Fruit fly (Drosophila melanogaster) whole organism, embryonic: ENCODE results near the gene Pph13.

Source experiments
- Asciz ChIP-seq: fragments of 200-800 bp; sonication (Bioruptor generic); optimal IDR thresholded peaks from 2 replicates; lab custom pipeline; 2017; ENCODE audit warnings: missing biosample characterization, mild to moderate bottlenecking, missing genetic modification characterization, missing genetic modification reagents
- CG10462 ChIP-seq: fragments of 200-800 bp; sonication (Bioruptor generic); optimal IDR thresholded peaks from 2 replicates; lab custom pipeline; 2016; ENCODE audit warnings: missing biosample characterization, missing genetic modification characterization
- CG11504 ChIP-seq: fragments of 200-800 bp; sonication (Bioruptor generic); optimal IDR thresholded peaks from 3 replicates; lab custom pipeline; 2019; ENCODE audit warnings: missing biosample characterization, mild to moderate bottlenecking, missing genetic modification characterization, moderate library complexity
- CG11695 ChIP-seq: fragments of 200-800 bp; sonication (Bioruptor generic); IDR thresholded peaks from 3 replicates; pipeline ENCODE4 v1.3.6; 2022; ENCODE audit warnings: missing biosample characterization, missing genetic modification characterization
- CG12744 ChIP-seq: fragments of 200-800 bp; sonication (Bioruptor generic); optimal IDR thresholded peaks from 2 replicates; lab custom pipeline; 2016; ENCODE audit warnings: missing biosample characterization, missing genetic modification characterization
- CG12942 ChIP-seq: fragments of 200-800 bp; sonication (Bioruptor generic); optimal IDR thresholded peaks from 3 replicates; lab custom pipeline; 2016; ENCODE audit warnings: missing biosample characterization, missing genetic modification characterization
- CG13424 ChIP-seq: fragments of 200-800 bp; sonication (Bioruptor generic); optimal IDR thresholded peaks from 2 replicates; lab custom pipeline; 2019; ENCODE audit warnings: missing biosample characterization, mild to moderate bottlenecking, missing genetic modification characterization, moderate library complexity
- CG14014 ChIP-seq: fragments of 200-800 bp; sonication (Bioruptor generic); IDR thresholded peaks from 2 replicates; pipeline ENCODE4 v1.3.6; 2022; ENCODE audit warnings: missing biosample characterization, missing genetic modification characterization
- CG14710 ChIP-seq: fragments of 200-800 bp; sonication (Bioruptor generic); optimal IDR thresholded peaks from 3 replicates; lab custom pipeline; 2019; ENCODE audit warnings: missing biosample characterization, mild to moderate bottlenecking, missing genetic modification characterization, moderate library complexity
- CG2712 ChIP-seq: fragments of 200-800 bp; optimal IDR thresholded peaks from 3 replicates; lab custom pipeline; 2019; ENCODE audit warnings: missing biosample characterization, mild to moderate bottlenecking, missing genetic modification characterization, moderate library complexity
- CG32772 ChIP-seq: fragments of 200-800 bp; sonication (Bioruptor generic); IDR thresholded peaks from 2 replicates; pipeline ENCODE4 v1.3.6; 2022; ENCODE audit warnings: missing biosample characterization, missing genetic modification characterization
- CG33213 ChIP-seq: fragments of 200-800 bp; sonication (Bioruptor generic); optimal IDR thresholded peaks from 3 replicates; lab custom pipeline; 2016; ENCODE audit warnings: missing biosample characterization, missing genetic modification characterization
- CG3407 ChIP-seq: fragments of 200-800 bp; sonication (Bioruptor generic); optimal IDR thresholded peaks from 2 replicates; lab custom pipeline; 2018; ENCODE audit warnings: missing biosample characterization, mild to moderate bottlenecking, missing genetic modification characterization
- CG34376 ChIP-seq: fragments of 200-800 bp; sonication (Bioruptor generic); optimal IDR thresholded peaks from 2 replicates; lab custom pipeline; 2018; ENCODE audit warnings: missing biosample characterization, mild to moderate bottlenecking, missing genetic modification characterization
- CG3847 ChIP-seq: fragments of 200-800 bp; sonication (Bioruptor generic); IDR thresholded peaks from 2 replicates; pipeline ENCODE4 v1.3.6; 2022; ENCODE audit warnings: missing biosample characterization, missing genetic modification characterization
- CG7745 ChIP-seq: fragments of 200-800 bp; sonication (Bioruptor generic); optimal IDR thresholded peaks from 2 replicates; lab custom pipeline; 2018; ENCODE audit warnings: missing biosample characterization, mild to moderate bottlenecking, missing genetic modification characterization, moderate library complexity
- CG8924 ChIP-seq: fragments of 200-800 bp; optimal IDR thresholded peaks from 3 replicates; lab custom pipeline; 2019; ENCODE audit warnings: missing biosample characterization, mild to moderate bottlenecking, missing genetic modification characterization, moderate library complexity
- Dip3 ChIP-seq: fragments of 200-800 bp; sonication (Bioruptor generic); optimal IDR thresholded peaks from 3 replicates; lab custom pipeline; 2016; ENCODE audit warnings: missing biosample characterization, missing genetic modification characterization
- Doc2 ChIP-seq: fragments of 200-800 bp; sonication (Bioruptor generic); IDR thresholded peaks from 2 replicates; pipeline ENCODE4 v1.3.6; 2022; ENCODE audit warnings: missing biosample characterization, missing genetic modification characterization
- HmgZ ChIP-seq: fragments of 200-800 bp; sonication (Bioruptor generic); optimal IDR thresholded peaks from 2 replicates; lab custom pipeline; 2018; ENCODE audit warnings: missing biosample characterization, mild to moderate bottlenecking, missing genetic modification characterization
- Hmx ChIP-seq: fragments of 200-800 bp; sonication (Bioruptor generic); optimal IDR thresholded peaks from 2 replicates; lab custom pipeline; 2016; ENCODE audit warnings: missing biosample characterization, missing genetic modification characterization
- Hr3 ChIP-seq: fragments of 200-800 bp; sonication (Bioruptor generic); optimal IDR thresholded peaks from 3 replicates; lab custom pipeline; 2016; ENCODE audit warnings: missing biosample characterization, missing genetic modification characterization
- Jarid2 ChIP-seq: fragments of 200-800 bp; sonication (Bioruptor generic); optimal IDR thresholded peaks from 3 replicates; lab custom pipeline; 2017; ENCODE audit warnings: mild to moderate bottlenecking, missing biosample characterization, missing genetic modification reagents, missing genetic modification characterization
- Lhr ChIP-seq: fragments of 200-800 bp; sonication (Bioruptor generic); optimal IDR thresholded peaks from 3 replicates; lab custom pipeline; 2017; ENCODE audit warnings: mild to moderate bottlenecking, missing biosample characterization, missing genetic modification reagents, missing genetic modification characterization
- MESR4 ChIP-seq: fragments of 200-800 bp; sonication (Bioruptor generic); optimal IDR thresholded peaks from 2 replicates; lab custom pipeline; 2018; ENCODE audit warnings: missing biosample characterization, mild to moderate bottlenecking, missing genetic modification characterization, moderate library complexity
- MTF-1 ChIP-seq: fragments of 200-800 bp; sonication (Bioruptor generic); optimal IDR thresholded peaks from 2 replicates; lab custom pipeline; 2018; ENCODE audit warnings: missing biosample characterization, mild to moderate bottlenecking, missing genetic modification characterization, borderline replicate concordance
- Myb ChIP-seq: fragments of 200-800 bp; sonication (Bioruptor generic); optimal IDR thresholded peaks from 2 replicates; lab custom pipeline; 2016; ENCODE audit warnings: missing biosample characterization, missing genetic modification characterization
- Nf-YA ChIP-seq: fragments of 200-800 bp; sonication (Bioruptor generic); IDR thresholded peaks from 2 replicates; pipeline ENCODE4 v1.3.6; 2022; ENCODE audit warnings: missing biosample characterization, missing genetic modification characterization
- PHDP ChIP-seq: fragments of 200-800 bp; sonication (Bioruptor generic); optimal IDR thresholded peaks from 3 replicates; lab custom pipeline; 2018; ENCODE audit warnings: missing biosample characterization, mild to moderate bottlenecking, missing genetic modification characterization, moderate library complexity
- Pdp1 ChIP-seq, 2 experiments: fragments of 200-800 bp; sonication (Bioruptor generic); optimal IDR thresholded peaks; 3 replicates each; lab custom pipeline; 2016; ENCODE audit warnings: missing biosample characterization in 2 of 2, missing genetic modification characterization in 2 of 2, mild to moderate bottlenecking in 1 of 2, moderate library complexity in 1 of 2
- ab ChIP-seq: fragments of 200-800 bp; sonication (Bioruptor generic); optimal IDR thresholded peaks from 2 replicates; lab custom pipeline; 2016; ENCODE audit warnings: missing biosample characterization, missing genetic modification characterization
- ase ChIP-seq: fragments of 200-800 bp; sonication (Bioruptor generic); IDR thresholded peaks from 3 replicates; pipeline ENCODE4 v1.3.6; 2022; ENCODE audit warnings: missing biosample characterization, missing genetic modification characterization
- ash1 ChIP-seq: fragments of 200-800 bp; sonication (Bioruptor generic); optimal IDR thresholded peaks from 2 replicates; lab custom pipeline; 2018; ENCODE audit warnings: missing biosample characterization, mild to moderate bottlenecking, missing genetic modification characterization
- dati ChIP-seq: fragments of 200-800 bp; sonication (Bioruptor generic); IDR thresholded peaks from 2 replicates; pipeline ENCODE4 v1.3.6; 2022; ENCODE audit warnings: missing biosample characterization, missing genetic modification characterization
- dpn ChIP-seq, 2 experiments: fragments of 200-800 bp; sonication (Bioruptor generic); optimal IDR thresholded peaks; 3 replicates each; lab custom pipeline; 2016; ENCODE audit warnings: missing biosample characterization in 2 of 2, missing genetic modification characterization in 2 of 2
- ftz-f1 ChIP-seq: fragments of 200-800 bp; sonication (Bioruptor generic); optimal IDR thresholded peaks from 2 replicates; lab custom pipeline; 2016; ENCODE audit warnings: missing biosample characterization, missing genetic modification characterization
- fu2 ChIP-seq: fragments of 200-800 bp; sonication (Bioruptor generic); optimal IDR thresholded peaks from 2 replicates; lab custom pipeline; 2016; ENCODE audit warnings: missing biosample characterization, missing genetic modification characterization
- oc ChIP-seq: fragments of 200-800 bp; sonication (Bioruptor generic); optimal IDR thresholded peaks from 2 replicates; lab custom pipeline; 2018; ENCODE audit warnings: missing biosample characterization, mild to moderate bottlenecking, missing genetic modification characterization, moderate library complexity
- onecut ChIP-seq: fragments of 200-800 bp; sonication (Bioruptor generic); IDR thresholded peaks from 2 replicates; pipeline ENCODE4 v1.3.6; 2022; ENCODE audit warnings: missing biosample characterization, missing genetic modification characterization
- prd ChIP-seq, 3 experiments: fragments of >200 bp in 2 of 3; fragments of 200-800 bp in 1 of 3; sonication (Bioruptor generic) in 1 of 3; optimal IDR thresholded peaks in 2 of 3; IDR thresholded peaks in 1 of 3; 2 replicates in 2 of 3; 3 replicates in 1 of 3; pipeline versions ENCODE4 v1.3.6 to Lab custom; 2017 to 2022; ENCODE audit warnings: missing biosample characterization in 1 of 3, missing genetic modification characterization in 1 of 3
- pum ChIP-seq: fragments of 200-800 bp; sonication (Bioruptor generic); optimal IDR thresholded peaks from 2 replicates; lab custom pipeline; 2016; ENCODE audit warnings: missing biosample characterization, missing genetic modification characterization
- ranshi ChIP-seq: fragments of 200-800 bp; sonication (Bioruptor generic); IDR thresholded peaks from 2 replicates; pipeline ENCODE4 v1.3.6; 2022; ENCODE audit warnings: missing biosample characterization, missing genetic modification characterization
- repo ChIP-seq: fragments of 200-800 bp; sonication (Bioruptor generic); optimal IDR thresholded peaks from 2 replicates; lab custom pipeline; 2016; ENCODE audit warnings: missing biosample characterization, missing genetic modification characterization
- ro ChIP-seq: fragments of 200-800 bp; sonication (Bioruptor generic); IDR thresholded peaks from 2 replicates; pipeline ENCODE4 v1.3.6; 2022; ENCODE audit warnings: missing biosample characterization, missing genetic modification characterization
- schlank ChIP-seq: fragments of 200-800 bp; sonication (Bioruptor generic); optimal IDR thresholded peaks from 2 replicates; lab custom pipeline; 2018; ENCODE audit warnings: missing biosample characterization, mild to moderate bottlenecking, missing genetic modification characterization
- sna ChIP-seq: fragments of 200-800 bp; sonication (Bioruptor generic); IDR thresholded peaks from 2 replicates; pipeline ENCODE4 v1.3.6; 2022; ENCODE audit warnings: missing biosample characterization, missing genetic modification characterization; ENCODE audit not compliant: partially characterized antibody
- stwl ChIP-seq: fragments of 200-800 bp; sonication (Bioruptor generic); optimal IDR thresholded peaks from 3 replicates; lab custom pipeline; 2018; ENCODE audit warnings: missing biosample characterization, mild to moderate bottlenecking, missing genetic modification characterization, moderate library complexity
- tap ChIP-seq: fragments of 200-800 bp; optimal IDR thresholded peaks from 3 replicates; lab custom pipeline; 2019; ENCODE audit warnings: missing biosample characterization, mild to moderate bottlenecking, missing genetic modification characterization, moderate library complexity
- twi ChIP-seq: fragments of 200-800 bp; optimal IDR thresholded peaks from 2 replicates; lab custom pipeline; 2019; ENCODE audit warnings: missing biosample characterization, mild to moderate bottlenecking, missing genetic modification characterization, moderate library complexity
- usp ChIP-seq: fragments of >200 bp; optimal IDR thresholded peaks from 2 replicates; lab custom pipeline; 2017; ENCODE audit warnings: missing biosample characterization, missing genetic modification characterization

Gene Pph13

dm6 chr2L:602439-602879 lies 25.2 kb downstream of the Pph13 start, which contains the start of gene CG13689 (continued):
- no peak for TF ChIP-seq CG7745 (tag; lab: Kevin White, UChicago)
- TF ChIP-seq Myb (GFP tag; lab: Kevin White, UChicago), result no peak
- peak; percentile 63 for TF ChIP-seq CG3847 (GFP tag; lab: Robert Waterston, UW)
- no peak for TF ChIP-seq ftz-f1 (GFP tag; lab: Kevin White, UChicago)
- peak; percentile 74 for TF ChIP-seq CG2712 (tag; lab: Kevin White, UChicago)
- TF ChIP-seq CG33213 (GFP tag; lab: Kevin White, UChicago), result peak; percentile 24
- TF ChIP-seq Asciz, result peak; percentile 0
- peak; percentile 41; the same call in 1 of the 2 replicates for TF ChIP-seq CG14014
- TF ChIP-seq pum, result peak; percentile 35
- no peak for TF ChIP-seq ab (GFP tag; lab: Kevin White, UChicago)
- 0 out of 2 replicates have a peak, but pooled peaks have one; percentile 8 for TF ChIP-seq ranshi
- TF ChIP-seq twi (tag; lab: Kevin White, UChicago), result peak; percentile 37
- peak; percentile 0 for TF ChIP-seq CG12942
- no peak for TF ChIP-seq CG12744
- peak; percentile 69 for TF ChIP-seq CG14710 (tag; lab: Kevin White, UChicago)
- TF ChIP-seq ro (GFP tag; lab: Robert Waterston, UW), result 0 out of 2 replicates have a peak, but pooled peaks have one; percentile 15
- peak; percentile 59 for TF ChIP-seq CG11504
- TF ChIP-seq HmgZ, result peak; percentile 40
- peak; percentile 55 for TF ChIP-seq onecut (GFP tag; lab: Robert Waterston, UW)
- no peak for TF ChIP-seq PHDP (tag; lab: Kevin White, UChicago)
- no peak for TF ChIP-seq Nf-YA (GFP tag; lab: Robert Waterston, UW)
- TF ChIP-seq CG13424 (tag; lab: Kevin White, UChicago), result peak; percentile 39
- no peak for TF ChIP-seq dati (GFP tag; lab: Robert Waterston, UW)
- no peak for TF ChIP-seq prd (optimal IDR thresholded peaks at IDR 0.05; lab: Kevin White, UChicago)
- peak; percentile 61; the same call in 2 of the 3 replicates for TF ChIP-seq prd (GFP tag; IDR thresholded peaks at IDR 0.05; lab: Robert Waterston, UW)
- TF ChIP-seq CG11695 (GFP tag; lab: Robert Waterston, UW), result no peak
- peak; percentile 2 to 67 for TF ChIP-seq dpn (GFP tag; optimal IDR thresholded peaks at IDR 0.05; lab: Kevin White, UChicago)
- TF ChIP-seq CG10462 (GFP tag; lab: Kevin White, UChicago), result peak; percentile 9
- TF ChIP-seq ase (GFP tag; lab: Robert Waterston, UW), result peak; percentile 48; the same call in 1 of the 3 replicates
- TF ChIP-seq Lhr (GFP tag; lab: Kevin White, UChicago), result peak; percentile 78
- TF ChIP-seq CG32772 (GFP tag; lab: Robert Waterston, UW), result peak; percentile 51; the same call in 1 of the 2 replicates
- peak in 1 of 2 experiments; percentile 29 for TF ChIP-seq Pdp1 (GFP tag; optimal IDR thresholded peaks at IDR 0.05; lab: Kevin White, UChicago)
- peak; percentile 82 for TF ChIP-seq stwl
- TF ChIP-seq CG34376, result no peak
- TF ChIP-seq Dip3, result peak; percentile 13
- TF ChIP-seq repo (GFP tag; lab: Kevin White, UChicago), result no peak
- TF ChIP-seq Doc2 (GFP tag; lab: Robert Waterston, UW), result no peak
- TF ChIP-seq Hr3 (GFP tag; lab: Kevin White, UChicago), result peak; percentile 67
- TF ChIP-seq ash1 (GFP tag; lab: Kevin White, UChicago), result no peak
- peak; percentile 17 for TF ChIP-seq CG3407 (GFP tag; lab: Kevin White, UChicago)
- no peak for TF ChIP-seq schlank (tag; lab: Kevin White, UChicago)
- no peak for TF ChIP-seq usp (GFP tag; lab: Kevin White, UChicago)
- peak; percentile 45 for TF ChIP-seq Jarid2 (GFP tag; lab: Kevin White, UChicago)
- peak; percentile 53 for TF ChIP-seq CG8924 (tag; lab: Kevin White, UChicago)
- peak; percentile 38 for TF ChIP-seq Hmx (GFP tag; lab: Kevin White, UChicago)
- TF ChIP-seq MTF-1 (GFP tag; lab: Kevin White, UChicago), result peak; percentile 39
- peak; percentile 35 for TF ChIP-seq MESR4 (GFP tag; lab: Kevin White, UChicago)
- TF ChIP-seq sna, result no peak; the same call in 1 of the 2 replicates
- TF ChIP-seq fu2 (GFP tag; lab: Kevin White, UChicago), result peak; percentile 13
- no peak for TF ChIP-seq oc
- TF ChIP-seq tap (tag; lab: Kevin White, UChicago), result peak; percentile 10
